Worm (Caenorhabditis elegans) whole organism, L4 larva: ENCODE results near the gene B0228.7.

Experiments
- F26F4.8 ChIP-seq: fragments of 200-800 bp; sonication (Bioruptor generic); conservative IDR thresholded peaks from 2 replicates; pipeline ENCODE4 v1.3.6; 2022; ENCODE audit warnings: missing genetic modification characterization, missing compliant biosample characterization
- F49E8.2 ChIP-seq: sonication (generic microtip); optimal IDR thresholded peaks from 2 replicates; lab custom pipeline; 2016; ENCODE audit warnings: missing compliant biosample characterization, mild to moderate bottlenecking, missing genetic modification characterization, borderline replicate concordance
- R02D3.7 ChIP-seq: fragments of 150-350 bp; sonication (generic microtip); optimal IDR thresholded peaks from 3 replicates; lab custom pipeline; 2014; ENCODE audit warnings: missing biosample characterization, missing genetic modification characterization
- Y75B8A.6 ChIP-seq: fragments of 200-800 bp; sonication (Bioruptor generic); IDR thresholded peaks from 2 replicates; pipeline ENCODE4 v1.3.6; 2022; ENCODE audit warnings: missing genetic modification reagents, missing genetic modification characterization, missing compliant biosample characterization
- aha-1 ChIP-seq: fragments of 150-350 bp; peaks from one replicate; lab custom pipeline; 2014; ENCODE audit warnings: missing biosample characterization, missing genetic modification characterization
- ama-1 ChIP-seq: fragments of 150-350 bp; optimal IDR thresholded peaks from 2 replicates; lab custom pipeline; 2014; ENCODE audit warnings: inconsistent platforms, mixed read lengths
- ces-1 ChIP-seq: fragments of 150-350 bp; sonication (generic microtip); optimal IDR thresholded peaks from 4 replicates; lab custom pipeline; 2014; ENCODE audit warnings: missing biosample characterization, missing genetic modification reagents, missing genetic modification characterization
- dmd-9 ChIP-seq: fragments of 200-800 bp; sonication (Bioruptor generic); IDR thresholded peaks from 2 replicates; pipeline ENCODE4 v1.3.6; 2022; ENCODE audit warnings: missing genetic modification reagents, missing genetic modification characterization, missing compliant biosample characterization
- dpl-1 ChIP-seq: fragments of 150-350 bp; optimal IDR thresholded peaks from 2 replicates; lab custom pipeline; 2014; ENCODE audit warnings: missing biosample characterization, missing genetic modification reagents, missing genetic modification characterization
- egl-43 ChIP-seq: fragments of 200-800 bp; sonication (Bioruptor generic); IDR thresholded peaks from 2 replicates; pipeline ENCODE4 v1.3.6; 2022; ENCODE audit warnings: missing genetic modification reagents, missing genetic modification characterization, missing compliant biosample characterization
- gei-8 ChIP-seq: fragments of 200-800 bp; sonication (Bioruptor generic); optimal IDR thresholded peaks from 2 replicates; lab custom pipeline; 2018; ENCODE audit warnings: mild to moderate bottlenecking, missing genetic modification characterization, missing compliant biosample characterization
- hlh-11 ChIP-seq: fragments of 200-800 bp; sonication (Bioruptor generic); optimal IDR thresholded peaks from 2 replicates; lab custom pipeline; 2018; ENCODE audit warnings: mild to moderate bottlenecking, missing genetic modification characterization, missing compliant biosample characterization
- hmg-1.1 ChIP-seq: fragments of 200-800 bp; sonication (Bioruptor generic); IDR thresholded peaks from 2 replicates; pipeline ENCODE4 v1.3.6; 2022; ENCODE audit warnings: missing genetic modification reagents, missing genetic modification characterization, missing compliant biosample characterization
- jun-1 ChIP-seq: fragments of 150-350 bp; optimal IDR thresholded peaks from 2 replicates; lab custom pipeline; 2014; ENCODE audit warnings: missing biosample characterization, missing genetic modification reagents, missing genetic modification characterization
- lin-29 ChIP-seq: fragments of 200-800 bp; sonication (Bioruptor generic); IDR thresholded peaks from 2 replicates; pipeline ENCODE4 v1.3.6; 2022; ENCODE audit warnings: missing genetic modification reagents, missing genetic modification characterization, missing compliant biosample characterization
- lin-38 ChIP-seq: fragments of 200-800 bp; sonication (Bioruptor generic); IDR thresholded peaks from 2 replicates; pipeline ENCODE4 v1.3.6; 2022; ENCODE audit warnings: missing genetic modification reagents, missing genetic modification characterization, missing compliant biosample characterization
- lsy-2 ChIP-seq, 2 experiments: fragments of 150-350 bp in 1 of 2; sonication (generic microtip) in 1 of 2; optimal IDR thresholded peaks; 2 replicates each; lab custom pipeline; 2014 to 2017; ENCODE audit warnings: missing biosample characterization in 2 of 2, missing genetic modification characterization in 2 of 2
- mes-2 ChIP-seq: sonication (generic microtip); optimal IDR thresholded peaks from 2 replicates; lab custom pipeline; 2016; ENCODE audit warnings: missing genotype, mild to moderate bottlenecking, missing genetic modification characterization, missing compliant biosample characterization; ENCODE audit not compliant: poor library complexity, severe bottlenecking
- mxl-2 ChIP-seq: fragments of 200-800 bp; sonication (Bioruptor generic); conservative IDR thresholded peaks from 2 replicates; pipeline ENCODE4 v1.3.6; 2022; ENCODE audit warnings: missing genetic modification reagents, missing genetic modification characterization, missing compliant biosample characterization
- nhr-111 ChIP-seq: fragments of 200-800 bp; sonication (Bioruptor generic); optimal IDR thresholded peaks from 2 replicates; lab custom pipeline; 2018; ENCODE audit warnings: mild to moderate bottlenecking, missing genetic modification characterization, missing compliant biosample characterization
- nhr-25 ChIP-seq: sonication (generic microtip); optimal IDR thresholded peaks from 2 replicates; lab custom pipeline; 2017; ENCODE audit warnings: missing genetic modification characterization, mild to moderate bottlenecking, missing compliant biosample characterization, antibody characterized with exemption, moderate library complexity, borderline replicate concordance; ENCODE audit not compliant: insufficient read depth
- nhr-28 ChIP-seq: fragments of 150-350 bp; optimal IDR thresholded peaks from 2 replicates; lab custom pipeline; 2014; ENCODE audit warnings: missing biosample characterization, missing genetic modification characterization
- pha-4 ChIP-seq, 2 experiments: fragments of 150-350 bp in 1 of 2; fragments of 200-800 bp in 1 of 2; sonication (Bioruptor generic) in 1 of 2; IDR thresholded peaks in 1 of 2; optimal IDR thresholded peaks in 1 of 2; 2 replicates each; pipeline versions ENCODE4 v1.3.6 to Lab custom; 2014 to 2022; ENCODE audit warnings: missing genetic modification characterization in 2 of 2, missing genetic modification reagents in 2 of 2, missing biosample characterization in 1 of 2, missing compliant biosample characterization in 1 of 2
- skn-1 ChIP-seq: fragments of 150-350 bp; optimal IDR thresholded peaks from 2 replicates; lab custom pipeline; 2014; ENCODE audit warnings: missing biosample characterization, missing genetic modification characterization
- spr-1 ChIP-seq: sonication (generic microtip); optimal IDR thresholded peaks from 2 replicates; lab custom pipeline; 2016; ENCODE audit warnings: mild to moderate bottlenecking, missing genetic modification characterization, missing compliant biosample characterization
- unc-62 ChIP-seq, 3 experiments: fragments of 150-350 bp in 1 of 3; sonication (generic microtip); optimal IDR thresholded peaks in 2 of 3; peaks in 1 of 3; 1 replicate in 1 of 3; 2 replicates in 2 of 3; lab custom pipeline; 2014 to 2017; ENCODE audit warnings: missing biosample characterization in 3 of 3, missing genetic modification characterization in 3 of 3, missing genetic modification reagents in 3 of 3, missing genotype in 1 of 3
- zfp-3 ChIP-seq: fragments of 200-800 bp; sonication (Bioruptor generic); conservative IDR thresholded peaks from 2 replicates; pipeline ENCODE4 v1.3.6; 2022; ENCODE audit warnings: missing genetic modification reagents, missing genetic modification characterization, missing compliant biosample characterization

B0228.7 gene

ce11 chrII:7791408-7792050 is 32.7 kb upstream of the B0228.7 start (continued):
- TF ChIP-seq unc-62 (GFP tag; optimal IDR thresholded peaks at IDR 0.05 in 1 of 2; lab: Kevin White, UChicago) (peak in 1 of 2 experiments; percentile 0), unc-62 (tag; optimal IDR thresholded peaks at IDR 0.05; lab: Kevin White, UChicago) (no peak), ces-1 (GFP tag; lab: Kevin White, UChicago) (no peak), R02D3.7 (no peak), dmd-9 (GFP tag; lab: Robert Waterston, UW) (no peak), dpl-1 (GFP tag; lab: Kevin White, UChicago) (no peak), aha-1 (peak; percentile 63)

DNA sequence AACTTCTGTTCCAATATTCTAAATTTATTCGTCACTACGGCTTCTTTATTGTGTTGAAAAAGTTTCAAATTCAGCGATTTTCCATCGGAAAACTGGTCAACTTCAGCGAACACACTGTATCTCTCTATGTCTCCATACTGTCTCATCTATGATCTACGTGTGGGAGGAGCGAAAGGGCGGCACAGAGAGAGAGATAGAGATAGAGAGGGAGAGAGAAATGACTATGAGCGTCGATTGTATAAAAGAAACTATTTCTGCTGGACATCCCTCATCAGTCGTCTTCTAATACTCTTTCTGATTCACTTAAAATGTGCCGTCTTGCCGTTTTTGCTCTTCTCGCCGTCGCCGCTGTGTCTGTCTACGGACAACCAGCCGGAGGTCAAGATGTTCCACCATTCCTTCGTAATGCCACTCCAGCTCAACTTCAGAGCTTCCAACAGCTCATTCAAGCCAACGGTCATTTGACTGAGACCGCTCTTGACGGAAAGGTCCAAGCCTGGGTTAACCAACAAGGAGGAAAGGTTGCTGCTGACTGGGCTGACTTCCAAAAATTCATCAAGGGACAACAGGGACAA is 31.6 kb upstream of the B0228.7 start, which contains the start of gene srlf-1:
Gene srlf-1, plus strand, starts transcription at position 268 of the 575 bp plus-strand sequence.
- TF ChIP-seq ama-1, result peak; percentile 90
- TF ChIP-seq skn-1 (tag; lab: Kevin White, UChicago), result no peak
- no peak; the same call in 1 of the 2 replicates for TF ChIP-seq egl-43 (GFP tag; lab: Robert Waterston, UW)
- TF ChIP-seq hlh-11, result peak; percentile 14
- no peak for TF ChIP-seq nhr-111
- TF ChIP-seq Y75B8A.6 (GFP tag; lab: Robert Waterston, UW), result no peak
- no peak for TF ChIP-seq jun-1
- TF ChIP-seq gei-8 (GFP tag; lab: Kevin White, UChicago), result peak; percentile 16
- peak; percentile 34 for TF ChIP-seq nhr-28 (tag; lab: Kevin White, UChicago)
- 0 out of 2 replicates have a peak, but pooled peaks have one; percentile 34 for TF ChIP-seq mxl-2
- no peak for TF ChIP-seq lin-29 (GFP tag; lab: Robert Waterston, UW)
- no peak for TF ChIP-seq spr-1

DNA sequence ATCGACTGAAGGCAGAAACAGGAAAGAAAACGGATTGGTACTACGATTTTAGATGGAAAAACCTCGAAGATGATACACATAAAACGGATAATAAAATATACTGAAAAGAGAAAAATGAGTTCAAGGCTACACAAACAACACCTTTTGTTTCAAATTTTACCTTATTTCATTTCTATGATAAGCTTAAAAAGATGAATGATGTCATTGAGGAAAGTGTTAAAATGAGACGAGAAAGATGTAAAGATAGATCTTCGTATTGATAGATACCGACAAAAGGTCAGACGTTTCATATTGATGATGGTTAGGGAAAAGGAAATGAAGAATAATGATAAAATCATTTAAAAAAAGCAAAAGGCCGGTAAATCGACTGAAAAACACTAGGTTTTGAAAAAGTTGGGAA is 30.8 kb upstream of the B0228.7 start:
- TF ChIP-seq ama-1, result no peak
- no peak for TF ChIP-seq zfp-3 (GFP tag; lab: Robert Waterston, UW)
- TF ChIP-seq hmg-1.1 (GFP tag; lab: Robert Waterston, UW), result no peak
- TF ChIP-seq F26F4.8 (GFP tag; lab: Robert Waterston, UW), result no peak
- peak in 1 of 2 experiments; percentile 58 for TF ChIP-seq unc-62 (GFP tag; optimal IDR thresholded peaks at IDR 0.05 in 1 of 2; lab: Kevin White, UChicago)
- TF ChIP-seq unc-62 (tag; optimal IDR thresholded peaks at IDR 0.05; lab: Kevin White, UChicago), result no peak
- TF ChIP-seq, all 104 proteins: peak for 1

DNA sequence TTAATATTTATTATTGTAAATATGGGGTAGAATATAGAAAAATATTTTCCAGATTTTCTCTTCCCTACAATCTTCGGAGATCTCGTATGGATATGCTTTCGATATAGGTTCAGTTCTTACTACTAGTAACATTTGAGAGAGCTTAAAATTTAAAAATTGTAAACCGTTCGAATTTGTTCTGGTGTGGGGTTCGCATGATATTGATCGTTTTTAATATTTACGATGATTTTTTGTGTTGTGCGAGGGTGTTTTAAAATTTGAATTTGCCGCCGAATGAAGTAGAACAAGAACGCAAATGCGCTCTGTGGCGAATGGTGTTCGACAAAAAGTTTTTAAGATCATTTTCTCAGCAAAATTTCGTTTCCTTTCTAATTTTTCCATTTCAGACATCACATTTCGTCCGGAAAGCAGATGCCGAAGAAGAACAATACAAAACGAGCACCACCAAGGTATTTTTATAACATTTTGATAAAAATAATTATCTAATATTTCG is 24.7 kb upstream of the B0228.7 start, which contains the start of gene skr-17:
Gene skr-17, plus strand, starts transcription at position 51 of the 493 bp plus-strand sequence.
- TF ChIP-seq unc-62 (GFP tag; optimal IDR thresholded peaks at IDR 0.05 in 1 of 2; lab: Kevin White, UChicago) (peak in 1 of 2 experiments; percentile 11), unc-62 (tag; optimal IDR thresholded peaks at IDR 0.05; lab: Kevin White, UChicago) (no peak), F49E8.2 (tag; lab: Kevin White, UChicago) (no peak), lin-38 (GFP tag; lab: Robert Waterston, UW) (peak; percentile 62)

- TF ChIP-seq lin-38 (GFP tag; lab: Robert Waterston, UW) (peak; percentile 88), nhr-25 (tag; lab: Kevin White, UChicago) (no peak), mes-2 (peak; percentile 62), pha-4 (GFP tag; IDR thresholded peaks at IDR 0.05; lab: Robert Waterston, UW) (no peak), pha-4 (tag; optimal IDR thresholded peaks at IDR 0.05; lab: Kevin White, UChicago) (peak; percentile 9), lsy-2 (tag; optimal IDR thresholded peaks at IDR 0.05; lab: Kevin White, UChicago) (peak in 1 of 2 experiments; percentile 41), dpl-1 (GFP tag; lab: Kevin White, UChicago) (peak; percentile 67)
Measured at ce11 chrII:7781102-7781616, 22.3 kb upstream of the B0228.7 start, which contains the start of the genes snpc-1.1 and spdl-1. Gene snpc-1.1, minus strand, starts transcription at chrII:7781301. Gene spdl-1, plus strand, starts transcription at chrII:7781566.
